Fruit fly (Drosophila melanogaster) Kc167 (cell line): ENCODE measurements around the gene e.

ENCODE experiments used
- Myc ChIP-seq: fragments of >200 bp; optimal IDR thresholded peaks from 2 replicates; lab custom pipeline; 2017; ENCODE audit warnings: missing external identifiers
- Sin3A ChIP-seq: fragments of >200 bp; optimal IDR thresholded peaks from 2 replicates; lab custom pipeline; 2018; ENCODE audit warnings: missing external identifiers
- insv ChIP-seq: fragments of >200 bp; optimal IDR thresholded peaks from 3 replicates; lab custom pipeline; 2018; ENCODE audit warnings: missing external identifiers

- TF ChIP-seq Sin3A (lab: Kevin White, UChicago) (no peak), Myc (no peak), insv (lab: Kevin White, UChicago) (no peak)
These were observed 4.4 kb upstream of the e start for dm6 chr3R:21241332-21241731.
